Worm (Caenorhabditis elegans): Measurements from ENCODE around the gene acdh-10.

Gene acdh-10

DNA sequence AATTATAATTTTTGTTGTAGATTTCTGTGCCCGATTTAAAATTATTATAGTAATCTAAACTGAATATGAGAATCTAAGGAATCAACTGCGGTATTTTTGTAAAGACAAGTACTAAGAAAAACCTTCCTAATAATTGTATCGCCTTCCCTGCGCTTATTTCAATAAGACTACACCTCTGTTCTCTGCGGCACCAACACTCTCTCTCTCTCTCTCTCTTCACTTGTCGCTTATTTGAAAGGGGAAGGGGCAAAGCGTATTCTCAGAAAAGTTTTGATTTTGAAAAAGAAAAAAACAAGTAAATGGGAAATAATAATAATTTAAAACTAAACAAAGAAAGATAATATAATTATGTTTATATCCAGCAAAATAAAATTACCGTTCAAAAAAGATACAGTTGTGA lies 33.5 kb downstream of the acdh-10 start:
- TF ChIP-seq ces-1 (GFP tag; optimal IDR thresholded peaks at IDR 0.05) (peak; percentile 50), sem-2 (GFP tag; optimal IDR thresholded peaks at IDR 0.05) (no peak), bed-3 (GFP tag; optimal IDR thresholded peaks at IDR 0.05) (no peak), nhr-76 (tag; optimal IDR thresholded peaks at IDR 0.05) (no peak), lsy-2 (tag; optimal IDR thresholded peaks at IDR 0.05) (peak; percentile 56), nhr-12 (tag; optimal IDR thresholded peaks at IDR 0.05) (no peak), hlh-1 (tag; optimal IDR thresholded peaks at IDR 0.05) (peak; percentile 3), elt-1 (tag; optimal IDR thresholded peaks at IDR 0.05; ENCODE audit: borderline replicate concordance, insufficient read depth) (no peak), mab-5 (tag; optimal IDR thresholded peaks at IDR 0.05) (peak; percentile 10), ceh-83 (GFP tag; optimal IDR thresholded peaks at IDR 0.05) (no peak), pha-4 (tag; optimal IDR thresholded peaks at IDR 0.05) (peak; percentile 76), unc-120 (tag; optimal IDR thresholded peaks at IDR 0.05; ENCODE audit: poor library complexity, severe bottlenecking) (no peak), snpc-4 (tag; optimal IDR thresholded peaks at IDR 0.05) (no peak), unc-62 (GFP tag; optimal IDR thresholded peaks at IDR 0.05) (no peak), ztf-11 (tag; optimal IDR thresholded peaks at IDR 0.05) (no peak), blmp-1 (tag; optimal IDR thresholded peaks at IDR 0.05) (no peak), lin-13 (tag; optimal IDR thresholded peaks at IDR 0.05) (no peak), ceh-43 (GFP tag; optimal IDR thresholded peaks at IDR 0.05) (peak; percentile 26), tbx-8 (GFP tag; optimal IDR thresholded peaks at IDR 0.05) (no peak), ceh-39 (tag; optimal IDR thresholded peaks at IDR 0.05) (peak; percentile 32), nhr-2 (tag; optimal IDR thresholded peaks at IDR 0.05) (peak; percentile 6), flh-1 (GFP tag; optimal IDR thresholded peaks at IDR 0.05) (no peak), mls-2 (tag; optimal IDR thresholded peaks at IDR 0.05) (no peak), sptf-1 (tag; optimal IDR thresholded peaks at IDR 0.05) (peak; percentile 61), mep-1 (tag; optimal IDR thresholded peaks at IDR 0.05) (peak; percentile 61), nhr-28 (tag; optimal IDR thresholded peaks at IDR 0.05) (no peak), cnd-1 (tag; optimal IDR thresholded peaks at IDR 0.05) (peak; percentile 19), lin-32 (GFP tag; optimal IDR thresholded peaks at IDR 0.05) (no peak), ham-2 (GFP tag; optimal IDR thresholded peaks at IDR 0.05) (no peak), elt-3 (tag; optimal IDR thresholded peaks at IDR 0.05) (no peak), M03D4.4 (tag; optimal IDR thresholded peaks at IDR 0.05) (peak; percentile 62), nhr-237 (tag; optimal IDR thresholded peaks at IDR 0.05) (peak; percentile 89), unc-39 (tag; optimal IDR thresholded peaks at IDR 0.05) (no peak), drap-1 (GFP tag; optimal IDR thresholded peaks at IDR 0.05) (peak; percentile 9), zip-8 (tag; optimal IDR thresholded peaks at IDR 0.05) (no peak)

- TF ChIP-seq unc-62 (GFP tag; optimal IDR thresholded peaks at IDR 0.05) (no peak), flh-1 (GFP tag; optimal IDR thresholded peaks at IDR 0.05) (no peak), tbx-8 (GFP tag; optimal IDR thresholded peaks at IDR 0.05) (no peak), ham-2 (GFP tag; optimal IDR thresholded peaks at IDR 0.05) (no peak), unc-120 (tag; optimal IDR thresholded peaks at IDR 0.05; ENCODE audit: poor library complexity, severe bottlenecking) (no peak), mls-2 (tag; optimal IDR thresholded peaks at IDR 0.05) (no peak), blmp-1 (tag; optimal IDR thresholded peaks at IDR 0.05) (no peak), lsy-2 (tag; optimal IDR thresholded peaks at IDR 0.05) (no peak)
Measured at ce11 chrX:17180135-17180534, 34.6 kb downstream of the acdh-10 start.

ce11 chrX:17178239-17178638 lies 36.5 kb downstream of the acdh-10 start, which contains the start of gene B0302.2:
TSS of gene B0302.2 (plus strand) at chrX:17178539.
- no peak for TF ChIP-seq ceh-83 (GFP tag; optimal IDR thresholded peaks at IDR 0.05)
- no peak for TF ChIP-seq blmp-1 (tag; optimal IDR thresholded peaks at IDR 0.05)
- no peak for TF ChIP-seq elt-3 (tag; optimal IDR thresholded peaks at IDR 0.05)
- no peak for TF ChIP-seq ceh-43 (GFP tag; optimal IDR thresholded peaks at IDR 0.05)
- TF ChIP-seq sptf-1 (tag; optimal IDR thresholded peaks at IDR 0.05), result no peak
- TF ChIP-seq ztf-11 (tag; optimal IDR thresholded peaks at IDR 0.05), result no peak
- no peak for TF ChIP-seq ceh-39 (tag; optimal IDR thresholded peaks at IDR 0.05)
- no peak for TF ChIP-seq elt-1 (tag; optimal IDR thresholded peaks at IDR 0.05; ENCODE audit: borderline replicate concordance, insufficient read depth)
- TF ChIP-seq unc-62 (GFP tag; optimal IDR thresholded peaks at IDR 0.05), result no peak
- no peak for TF ChIP-seq cnd-1 (tag; optimal IDR thresholded peaks at IDR 0.05)
- TF ChIP-seq pha-4 (tag; optimal IDR thresholded peaks at IDR 0.05), result no peak
- no peak for TF ChIP-seq flh-1 (GFP tag; optimal IDR thresholded peaks at IDR 0.05)
- no peak for TF ChIP-seq ces-1 (GFP tag; optimal IDR thresholded peaks at IDR 0.05)
- no peak for TF ChIP-seq snpc-4 (tag; optimal IDR thresholded peaks at IDR 0.05)
- TF ChIP-seq nhr-76 (tag; optimal IDR thresholded peaks at IDR 0.05), result no peak

All from whole organism, mixed stage, embryonic.